Fruit fly (Drosophila melanogaster) whole organism, prepupa: Measurements from ENCODE around the gene CG2794.

ENCODE experiments used
- Blimp-1 ChIP-seq: fragments of 200-800 bp; sonication (Bioruptor generic); optimal IDR thresholded peaks from 3 replicates; lab custom pipeline; 2017; ENCODE audit warnings: missing biosample characterization, missing genetic modification characterization, mild to moderate bottlenecking, moderate library complexity, missing genetic modification reagents
- CG11294 ChIP-seq: fragments of 200-800 bp; sonication (Bioruptor generic); IDR thresholded peaks from 2 replicates; pipeline ENCODE4 v1.3.6; 2022; ENCODE audit warnings: missing biosample characterization, missing genetic modification characterization
- CG11762 ChIP-seq: fragments of 200-800 bp; sonication (Bioruptor generic); optimal IDR thresholded peaks from 3 replicates; lab custom pipeline; 2016; ENCODE audit warnings: missing biosample characterization, missing genetic modification characterization; ENCODE audit not compliant: insufficient read depth
- CG11902 ChIP-seq: fragments of 200-800 bp; sonication (Bioruptor generic); optimal IDR thresholded peaks from 3 replicates; lab custom pipeline; 2016; ENCODE audit warnings: missing biosample characterization, missing genetic modification characterization
- CG15336 ChIP-seq: fragments of 200-800 bp; sonication (Bioruptor generic); IDR thresholded peaks from 2 replicates; pipeline ENCODE4 v1.3.6; 2022; ENCODE audit warnings: missing biosample characterization, missing genetic modification characterization
- CG16779 ChIP-seq: fragments of 200-800 bp; sonication (Bioruptor generic); optimal IDR thresholded peaks from 3 replicates; lab custom pipeline; 2017; ENCODE audit warnings: missing biosample characterization, mild to moderate bottlenecking, missing genetic modification characterization
- CG3032 ChIP-seq: fragments of 200-800 bp; optimal IDR thresholded peaks from 2 replicates; lab custom pipeline; 2019; ENCODE audit warnings: missing biosample characterization, mild to moderate bottlenecking, missing genetic modification characterization, moderate library complexity
- CG31627 ChIP-seq: fragments of 200-800 bp; sonication (Bioruptor generic); optimal IDR thresholded peaks from 3 replicates; lab custom pipeline; 2016; ENCODE audit warnings: missing biosample characterization, missing genetic modification characterization
- CG32006 ChIP-seq: fragments of 200-800 bp; sonication (Bioruptor generic); optimal IDR thresholded peaks from 3 replicates; lab custom pipeline; 2017; ENCODE audit warnings: missing biosample characterization, mild to moderate bottlenecking, missing genetic modification characterization
- CG34406 ChIP-seq: fragments of 200-800 bp; sonication (Bioruptor generic); optimal IDR thresholded peaks from 3 replicates; lab custom pipeline; 2016; ENCODE audit warnings: missing biosample characterization, missing genetic modification characterization
- CG3919 ChIP-seq: fragments of 200-800 bp; sonication (Bioruptor generic); optimal IDR thresholded peaks from 3 replicates; lab custom pipeline; 2016; ENCODE audit warnings: missing biosample characterization, missing genetic modification characterization
- CG4318 ChIP-seq: fragments of 200-800 bp; sonication (Bioruptor generic); optimal IDR thresholded peaks from 3 replicates; lab custom pipeline; 2017; ENCODE audit warnings: missing biosample characterization, mild to moderate bottlenecking, missing genetic modification characterization
- CG6163 ChIP-seq: fragments of 200-800 bp; sonication (Bioruptor generic); IDR thresholded peaks from 3 replicates; pipeline ENCODE4 v1.3.6; 2022; ENCODE audit warnings: missing biosample characterization, missing genetic modification characterization
- CG6276 ChIP-seq: fragments of 200-800 bp; sonication (Bioruptor generic); optimal IDR thresholded peaks from 2 replicates; lab custom pipeline; 2017; ENCODE audit warnings: missing biosample characterization, mild to moderate bottlenecking, missing genetic modification characterization
- CG6792 ChIP-seq: fragments of 200-800 bp; sonication (Bioruptor generic); optimal IDR thresholded peaks from 3 replicates; lab custom pipeline; 2016; ENCODE audit warnings: missing biosample characterization, missing genetic modification characterization
- CG6854 ChIP-seq: fragments of 200-800 bp; sonication (Bioruptor generic); optimal IDR thresholded peaks from 2 replicates; lab custom pipeline; 2017; ENCODE audit warnings: missing biosample characterization, mild to moderate bottlenecking, missing genetic modification characterization
- CG7368 ChIP-seq: fragments of 200-800 bp; sonication (Bioruptor generic); optimal IDR thresholded peaks from 3 replicates; lab custom pipeline; 2016; ENCODE audit warnings: missing biosample characterization, missing genetic modification characterization
- CG8119 ChIP-seq: fragments of 200-800 bp; sonication (Bioruptor generic); IDR thresholded peaks from 3 replicates; pipeline ENCODE4 v1.3.6; 2022; ENCODE audit warnings: missing biosample characterization, missing genetic modification characterization
- CG8319 ChIP-seq: fragments of 200-800 bp; sonication (Bioruptor generic); optimal IDR thresholded peaks from 3 replicates; lab custom pipeline; 2016; ENCODE audit warnings: missing biosample characterization, missing genetic modification characterization
- CG8632 ChIP-seq: fragments of 200-800 bp; sonication (Bioruptor generic); optimal IDR thresholded peaks from 3 replicates; lab custom pipeline; 2016; ENCODE audit warnings: missing biosample characterization, missing genetic modification characterization
- CG9139 ChIP-seq: fragments of 200-800 bp; sonication (Bioruptor generic); optimal IDR thresholded peaks from 3 replicates; lab custom pipeline; 2017; ENCODE audit warnings: missing biosample characterization, mild to moderate bottlenecking, missing genetic modification characterization
- Eip78C ChIP-seq: fragments of 200-800 bp; sonication (Bioruptor generic); peaks from one replicate; lab custom pipeline; 2016; ENCODE audit warnings: missing biosample characterization, missing genetic modification characterization
- Eip93F ChIP-seq: fragments of 200-800 bp; sonication (Bioruptor generic); optimal IDR thresholded peaks from 2 replicates; lab custom pipeline; 2016; ENCODE audit warnings: missing biosample characterization, mild to moderate bottlenecking, missing genetic modification characterization
- Ets21C ChIP-seq: fragments of 200-800 bp; sonication (Bioruptor generic); optimal IDR thresholded peaks from 3 replicates; lab custom pipeline; 2016; ENCODE audit warnings: missing biosample characterization, missing genetic modification characterization
- Ets96B ChIP-seq: fragments of 200-800 bp; optimal IDR thresholded peaks from 2 replicates; lab custom pipeline; 2019; ENCODE audit warnings: missing biosample characterization, mild to moderate bottlenecking, missing genetic modification characterization, moderate library complexity
- Gug ChIP-seq: fragments of 200-800 bp; sonication (Bioruptor generic); IDR thresholded peaks from 2 replicates; pipeline ENCODE4 v1.3.6; 2022; ENCODE audit warnings: missing biosample characterization, missing genetic modification characterization
- Hr38 ChIP-seq: sonication (Bioruptor generic); optimal IDR thresholded peaks from 2 replicates; lab custom pipeline; 2016; ENCODE audit warnings: missing biosample characterization, missing genetic modification characterization
- Hr39 ChIP-seq: fragments of 200-800 bp; sonication (Bioruptor generic); optimal IDR thresholded peaks from 2 replicates; lab custom pipeline; 2016; ENCODE audit warnings: missing biosample characterization, missing genetic modification characterization
- Met ChIP-seq: fragments of 200-800 bp; sonication (Bioruptor generic); optimal IDR thresholded peaks from 3 replicates; lab custom pipeline; 2016; ENCODE audit warnings: missing biosample characterization, missing genetic modification characterization
- Smox ChIP-seq: fragments of 200-800 bp; sonication (Bioruptor generic); optimal IDR thresholded peaks from 3 replicates; lab custom pipeline; 2016; ENCODE audit warnings: missing biosample characterization, missing genetic modification characterization
- Sox102F ChIP-seq: fragments of 200-800 bp; sonication (Bioruptor generic); optimal IDR thresholded peaks from 2 replicates; lab custom pipeline; 2016; ENCODE audit warnings: missing biosample characterization, mild to moderate bottlenecking, missing genetic modification characterization
- Sox14 ChIP-seq: fragments of 200-800 bp; sonication (Bioruptor generic); optimal IDR thresholded peaks from 3 replicates; lab custom pipeline; 2016; ENCODE audit warnings: missing biosample characterization, missing genetic modification characterization
- Sox15 ChIP-seq: fragments of 200-800 bp; sonication (Bioruptor generic); optimal IDR thresholded peaks from 3 replicates; lab custom pipeline; 2016; ENCODE audit warnings: missing biosample characterization, missing genetic modification characterization
- acj6 ChIP-seq: fragments of 200-800 bp; sonication (Bioruptor generic); optimal IDR thresholded peaks from 3 replicates; lab custom pipeline; 2016; ENCODE audit warnings: missing biosample characterization, missing genetic modification characterization
- dac ChIP-seq: fragments of 200-800 bp; sonication (Bioruptor generic); optimal IDR thresholded peaks from 2 replicates; lab custom pipeline; 2017; ENCODE audit warnings: missing biosample characterization, mild to moderate bottlenecking, missing genetic modification characterization
- esn ChIP-seq: fragments of 200-800 bp; sonication (Bioruptor generic); optimal IDR thresholded peaks from 2 replicates; lab custom pipeline; 2016; ENCODE audit warnings: missing biosample characterization, mild to moderate bottlenecking, missing genetic modification characterization, moderate library complexity
- fd59A ChIP-seq: fragments of 200-800 bp; sonication (Bioruptor generic); optimal IDR thresholded peaks from 2 replicates; lab custom pipeline; 2017; ENCODE audit warnings: missing biosample characterization, mild to moderate bottlenecking, missing genetic modification characterization, missing genetic modification reagents
- fd85E ChIP-seq: fragments of 200-800 bp; sonication (Bioruptor generic); optimal IDR thresholded peaks from 3 replicates; lab custom pipeline; 2016; ENCODE audit warnings: missing biosample characterization, missing genetic modification characterization
- fkh ChIP-seq: fragments of 200-800 bp; sonication (Bioruptor generic); optimal IDR thresholded peaks from 3 replicates; lab custom pipeline; 2017; ENCODE audit warnings: missing biosample characterization, mild to moderate bottlenecking, missing genetic modification characterization, moderate library complexity
- lz ChIP-seq: fragments of 200-800 bp; sonication (Bioruptor generic); optimal IDR thresholded peaks from 3 replicates; lab custom pipeline; 2016; ENCODE audit warnings: missing biosample characterization, missing genetic modification characterization
- net ChIP-seq: fragments of 200-800 bp; sonication (Bioruptor generic); optimal IDR thresholded peaks from 3 replicates; lab custom pipeline; 2016; ENCODE audit warnings: missing biosample characterization, missing genetic modification characterization
- pdm3 ChIP-seq: fragments of 200-800 bp; sonication (Bioruptor generic); optimal IDR thresholded peaks from 3 replicates; lab custom pipeline; 2016; ENCODE audit warnings: missing biosample characterization, missing genetic modification characterization
- salr ChIP-seq, 2 experiments: fragments of 200-800 bp; sonication (Bioruptor generic); optimal IDR thresholded peaks; 3 replicates each; lab custom pipeline; 2016 to 2018; ENCODE audit warnings: missing biosample characterization in 2 of 2, missing genetic modification characterization in 2 of 2, mild to moderate bottlenecking in 1 of 2
- spab ChIP-seq: fragments of 200-800 bp; sonication (Bioruptor generic); optimal IDR thresholded peaks from 2 replicates; lab custom pipeline; 2017; ENCODE audit warnings: missing biosample characterization, mild to moderate bottlenecking, missing genetic modification characterization, missing genetic modification reagents
- ss ChIP-seq, 2 experiments: fragments of 200-800 bp; sonication (Bioruptor generic); optimal IDR thresholded peaks; 2 replicates in 1 of 2; 3 replicates in 1 of 2; lab custom pipeline; 2017 to 2018; ENCODE audit warnings: mild to moderate bottlenecking in 2 of 2, missing biosample characterization in 2 of 2, missing genetic modification characterization in 2 of 2, moderate library complexity in 1 of 2
- svp ChIP-seq: fragments of 200-800 bp; sonication (Bioruptor generic); peaks from one replicate; lab custom pipeline; 2016; ENCODE audit warnings: missing biosample characterization, missing genetic modification characterization
- topi ChIP-seq: fragments of 200-800 bp; sonication (Bioruptor generic); optimal IDR thresholded peaks from 3 replicates; lab custom pipeline; 2016; ENCODE audit warnings: missing biosample characterization, missing genetic modification characterization
- vri ChIP-seq: fragments of 200-800 bp; sonication (Bioruptor generic); optimal IDR thresholded peaks from 3 replicates; lab custom pipeline; 2016; ENCODE audit warnings: missing biosample characterization, mild to moderate bottlenecking, missing genetic modification characterization

CG2794 gene

dm6 chr2L:523165-523835 is 40.7 kb upstream of the CG2794 start (continued):
- TF ChIP-seq Gug (GFP tag; lab: Robert Waterston, UW) (no peak), Ets21C (no peak), fd59A (GFP tag; lab: Kevin White, UChicago) (no peak), CG15336 (peak; percentile 27; the same call in 1 of the 2 replicates), svp (GFP tag; lab: Kevin White, UChicago) (peak; percentile 81), Eip78C (GFP tag; lab: Kevin White, UChicago) (peak; percentile 55), salr (GFP tag; optimal IDR thresholded peaks at IDR 0.05; lab: Kevin White, UChicago) (no peak), Sox102F (GFP tag; lab: Kevin White, UChicago) (peak; percentile 67), CG4318 (GFP tag; lab: Kevin White, UChicago) (no peak), CG6792 (GFP tag; lab: Kevin White, UChicago) (no peak), Blimp-1 (GFP tag; lab: Kevin White, UChicago) (peak; percentile 5), CG31627 (GFP tag; lab: Kevin White, UChicago) (no peak), Hr38 (no peak), topi (GFP tag; lab: Kevin White, UChicago) (peak; percentile 27), dac (GFP tag; lab: Kevin White, UChicago) (no peak), CG6854 (peak; percentile 83)
- TF ChIP-seq, all 60 proteins: peak for 26

dm6 chr2L:524515-524920 is 39.4 kb upstream of the CG2794 start:
- TF ChIP-seq CG34406 (GFP tag; lab: Kevin White, UChicago) (no peak), svp (GFP tag; lab: Kevin White, UChicago) (peak; percentile 97), esn (no peak), fd59A (GFP tag; lab: Kevin White, UChicago) (no peak), Met (GFP tag; lab: Kevin White, UChicago) (no peak), CG9139 (GFP tag; lab: Kevin White, UChicago) (peak; percentile 69), CG6792 (GFP tag; lab: Kevin White, UChicago) (no peak), CG3919 (GFP tag; lab: Kevin White, UChicago) (peak; percentile 31), topi (GFP tag; lab: Kevin White, UChicago) (no peak), CG4318 (GFP tag; lab: Kevin White, UChicago) (no peak), CG11902 (GFP tag; lab: Kevin White, UChicago) (no peak), CG32006 (GFP tag; lab: Kevin White, UChicago) (peak; percentile 47), Smox (GFP tag; lab: Kevin White, UChicago) (no peak), CG8632 (no peak), acj6 (GFP tag; lab: Kevin White, UChicago) (no peak), pdm3 (GFP tag; lab: Kevin White, UChicago) (no peak), dac (GFP tag; lab: Kevin White, UChicago) (no peak), CG8119 (peak; percentile 43; the same call in 2 of the 3 replicates), Gug (GFP tag; lab: Robert Waterston, UW) (0 out of 2 replicates have a peak, but pooled peaks have one; percentile 24), fkh (no peak), Blimp-1 (GFP tag; lab: Kevin White, UChicago) (no peak), Ets96B (tag; lab: Kevin White, UChicago) (peak; percentile 13), CG6163 (GFP tag; lab: Robert Waterston, UW) (peak; percentile 49; the same call in 2 of the 3 replicates), lz (GFP tag; lab: Kevin White, UChicago) (no peak), CG16779 (tag; lab: Kevin White, UChicago) (peak; percentile 60), CG11294 (GFP tag; lab: Robert Waterston, UW) (no peak), fd85E (no peak), spab (GFP tag; lab: Kevin White, UChicago) (peak; percentile 55), ss (GFP tag; optimal IDR thresholded peaks at IDR 0.05; lab: Kevin White, UChicago) (peak; percentile 79 to 82), net (peak; percentile 8), vri (GFP tag; lab: Kevin White, UChicago) (no peak), CG8319 (GFP tag; lab: Kevin White, UChicago) (no peak), Hr39 (GFP tag; lab: Kevin White, UChicago) (no peak), CG3032 (peak; percentile 5), Sox102F (GFP tag; lab: Kevin White, UChicago) (no peak), Sox15 (no peak), CG11762 (GFP tag; lab: Kevin White, UChicago) (no peak), CG7368 (GFP tag; lab: Kevin White, UChicago) (peak; percentile 4), Sox14 (peak; percentile 13), Eip93F (GFP tag; lab: Kevin White, UChicago) (no peak), CG6276 (GFP tag; lab: Kevin White, UChicago) (peak; percentile 70)
